Worm (Caenorhabditis elegans) whole organism, young adult: ENCODE data around the gene ZC373.2.

Experiments
- D2030.7 ChIP-seq: fragments of 200-800 bp; sonication (Bioruptor generic); IDR thresholded peaks from 2 replicates; pipeline ENCODE4 v1.3.6; 2022; ENCODE audit warnings: missing genetic modification reagents, missing genetic modification characterization, missing compliant biosample characterization
- F23B12.7 ChIP-seq: sonication (generic microtip); optimal IDR thresholded peaks from 2 replicates; lab custom pipeline; 2017; ENCODE audit warnings: missing genetic modification characterization, mild to moderate bottlenecking, missing compliant biosample characterization, antibody characterized with exemption, moderate library complexity; ENCODE audit not compliant: insufficient read depth
- F33H1.4 ChIP-seq: fragments of 200-800 bp; sonication (Bioruptor generic); IDR thresholded peaks from 2 replicates; pipeline ENCODE4 v1.3.6; 2022; ENCODE audit warnings: missing genetic modification reagents, missing genetic modification characterization, missing compliant biosample characterization
- F37B4.10 ChIP-seq: fragments of 200-800 bp; sonication (Bioruptor generic); IDR thresholded peaks from 2 replicates; pipeline ENCODE4 v1.3.6; 2022; ENCODE audit warnings: missing genetic modification characterization, missing compliant biosample characterization
- F49E8.2 ChIP-seq: sonication (generic microtip); optimal IDR thresholded peaks from 3 replicates; lab custom pipeline; 2017; ENCODE audit warnings: missing genetic modification characterization, mild to moderate bottlenecking, missing compliant biosample characterization, antibody characterized with exemption, moderate library complexity; ENCODE audit not compliant: insufficient read depth
- F52B5.7 ChIP-seq: sonication (generic microtip); optimal IDR thresholded peaks from 2 replicates; lab custom pipeline; 2016; ENCODE audit warnings: mild to moderate bottlenecking, missing genetic modification characterization, missing compliant biosample characterization
- K11D2.4 ChIP-seq: fragments of 200-800 bp; sonication (Bioruptor generic); IDR thresholded peaks from 2 replicates; pipeline ENCODE4 v1.3.6; 2022; ENCODE audit warnings: missing genetic modification reagents, missing genetic modification characterization, missing compliant biosample characterization
- K12H6.12 ChIP-seq: fragments of 200-800 bp; sonication (Bioruptor generic); optimal IDR thresholded peaks from 2 replicates; lab custom pipeline; 2018; ENCODE audit warnings: mild to moderate bottlenecking, missing genetic modification characterization, missing compliant biosample characterization
- T07F8.4 ChIP-seq: sonication (generic microtip); optimal IDR thresholded peaks from 2 replicates; lab custom pipeline; 2016; ENCODE audit warnings: mild to moderate bottlenecking, missing genetic modification characterization, moderate library complexity, missing compliant biosample characterization
- ZK185.1 ChIP-seq: sonication (generic microtip); optimal IDR thresholded peaks from 2 replicates; lab custom pipeline; 2016; ENCODE audit warnings: mild to moderate bottlenecking, missing genetic modification characterization, missing compliant biosample characterization; ENCODE audit not compliant: poor library complexity, severe bottlenecking
- athp-1 ChIP-seq: sonication (generic microtip); optimal IDR thresholded peaks from 2 replicates; lab custom pipeline; 2017; ENCODE audit warnings: mild to moderate bottlenecking, missing genetic modification characterization, missing compliant biosample characterization
- attf-6 ChIP-seq: fragments of 200-800 bp; sonication (Bioruptor generic); IDR thresholded peaks from 2 replicates; pipeline ENCODE4 v1.3.6; 2022; ENCODE audit warnings: missing genetic modification reagents, missing genetic modification characterization, missing compliant biosample characterization
- bed-2 ChIP-seq: fragments of 200-800 bp; sonication (Bioruptor generic); IDR thresholded peaks from 2 replicates; pipeline ENCODE4 v1.3.6; 2022; ENCODE audit warnings: missing genetic modification reagents, missing genetic modification characterization, missing compliant biosample characterization
- ceh-100 ChIP-seq: fragments of 200-800 bp; sonication (Bioruptor generic); IDR thresholded peaks from 2 replicates; pipeline ENCODE4 v1.3.6; 2022; ENCODE audit warnings: missing genetic modification reagents, missing genetic modification characterization, missing compliant biosample characterization
- ceh-27 ChIP-seq: fragments of 200-800 bp; sonication (Bioruptor generic); optimal IDR thresholded peaks from 2 replicates; lab custom pipeline; 2018; ENCODE audit warnings: mild to moderate bottlenecking, missing genetic modification characterization, moderate library complexity, missing compliant biosample characterization
- ceh-40 ChIP-seq: fragments of 200-800 bp; sonication (Bioruptor generic); IDR thresholded peaks from 2 replicates; pipeline ENCODE4 v1.3.6; 2022; ENCODE audit warnings: missing genetic modification characterization, missing compliant biosample characterization
- ceh-79 ChIP-seq: sonication (generic microtip); optimal IDR thresholded peaks from 2 replicates; lab custom pipeline; 2017; ENCODE audit warnings: mild to moderate bottlenecking, missing genetic modification characterization, missing compliant biosample characterization
- ceh-91 ChIP-seq: fragments of 200-800 bp; sonication (Bioruptor generic); IDR thresholded peaks from 2 replicates; pipeline ENCODE4 v1.3.6; 2022; ENCODE audit warnings: missing genetic modification reagents, missing genetic modification characterization, missing compliant biosample characterization
- chd-7 ChIP-seq: sonication (generic microtip); optimal IDR thresholded peaks from 2 replicates; lab custom pipeline; 2016; ENCODE audit warnings: mild to moderate bottlenecking, missing genetic modification characterization, moderate library complexity, missing compliant biosample characterization
- egl-18 ChIP-seq: fragments of 200-800 bp; sonication (Bioruptor generic); IDR thresholded peaks from 2 replicates; pipeline ENCODE4 v1.3.6; 2022; ENCODE audit warnings: missing genetic modification reagents, missing genetic modification characterization, missing compliant biosample characterization
- fkh-3 ChIP-seq: sonication (generic microtip); optimal IDR thresholded peaks from 2 replicates; lab custom pipeline; 2016; ENCODE audit warnings: mild to moderate bottlenecking, missing genetic modification characterization, missing compliant biosample characterization
- gei-17 ChIP-seq: fragments of 200-800 bp; sonication (Bioruptor generic); optimal IDR thresholded peaks from 2 replicates; lab custom pipeline; 2018; ENCODE audit warnings: mild to moderate bottlenecking, missing genetic modification characterization, missing compliant biosample characterization
- him-1 ChIP-seq: sonication (generic microtip); optimal IDR thresholded peaks from 2 replicates; lab custom pipeline; 2016; ENCODE audit warnings: missing genotype, missing genetic modification reagents, missing genetic modification characterization, missing compliant biosample characterization
- hlh-12 ChIP-seq: sonication (generic microtip); optimal IDR thresholded peaks from 2 replicates; lab custom pipeline; 2016; ENCODE audit warnings: missing genetic modification characterization, missing compliant biosample characterization
- hlh-26 ChIP-seq: fragments of 200-800 bp; sonication (Bioruptor generic); conservative IDR thresholded peaks from 2 replicates; pipeline ENCODE4 v1.3.6; 2022; ENCODE audit warnings: missing genetic modification reagents, missing genetic modification characterization, missing compliant biosample characterization
- hrde-1 ChIP-seq: sonication (generic microtip); optimal IDR thresholded peaks from 2 replicates; lab custom pipeline; 2016; ENCODE audit warnings: missing genetic modification characterization, mild to moderate bottlenecking, missing compliant biosample characterization, moderate library complexity, missing genotype, missing genetic modification reagents, borderline replicate concordance
- lag-1 ChIP-seq: fragments of 200-800 bp; sonication (Bioruptor generic); IDR thresholded peaks from 2 replicates; pipeline ENCODE4 v1.3.6; 2022; ENCODE audit warnings: missing genetic modification reagents, missing genetic modification characterization, missing compliant biosample characterization
- lin-26 ChIP-seq: fragments of 200-800 bp; sonication (Bioruptor generic); IDR thresholded peaks from 2 replicates; pipeline ENCODE4 v1.3.6; 2022; ENCODE audit warnings: missing genetic modification reagents, missing genetic modification characterization, missing compliant biosample characterization
- lin-40 ChIP-seq: sonication (generic microtip); optimal IDR thresholded peaks from 2 replicates; lab custom pipeline; 2016; ENCODE audit warnings: missing genetic modification characterization, mild to moderate bottlenecking, missing compliant biosample characterization, missing genotype, missing genetic modification reagents
- lin-54 ChIP-seq: fragments of 200-800 bp; sonication (Bioruptor generic); optimal IDR thresholded peaks from 2 replicates; lab custom pipeline; 2018; ENCODE audit warnings: mild to moderate bottlenecking, missing genetic modification characterization, missing compliant biosample characterization
- lir-1 ChIP-seq: fragments of 200-800 bp; sonication (Bioruptor generic); conservative IDR thresholded peaks from 2 replicates; pipeline ENCODE4 v1.3.6; 2022; ENCODE audit warnings: missing genetic modification reagents, missing genetic modification characterization, missing compliant biosample characterization
- madf-10 ChIP-seq: sonication (generic microtip); optimal IDR thresholded peaks from 2 replicates; lab custom pipeline; 2016; ENCODE audit warnings: mild to moderate bottlenecking, missing genetic modification characterization, missing compliant biosample characterization
- madf-8 ChIP-seq: fragments of 200-800 bp; sonication (Bioruptor generic); conservative IDR thresholded peaks from 2 replicates; pipeline ENCODE4 v1.3.6; 2022; ENCODE audit warnings: missing genetic modification reagents, missing genetic modification characterization, missing compliant biosample characterization
- mel-28 ChIP-seq: sonication (generic microtip); optimal IDR thresholded peaks from 2 replicates; lab custom pipeline; 2016; ENCODE audit warnings: borderline replicate concordance, mild to moderate bottlenecking, missing genetic modification characterization, missing compliant biosample characterization
- nhr-80 ChIP-seq: sonication (generic microtip); optimal IDR thresholded peaks from 2 replicates; lab custom pipeline; 2016; ENCODE audit warnings: missing genetic modification characterization, missing compliant biosample characterization
- nhr-90 ChIP-seq: sonication (generic microtip); optimal IDR thresholded peaks from 2 replicates; lab custom pipeline; 2016; ENCODE audit warnings: missing genotype, mild to moderate bottlenecking, missing genetic modification characterization, missing compliant biosample characterization
- repo-1 ChIP-seq: sonication (generic microtip); optimal IDR thresholded peaks from 2 replicates; lab custom pipeline; 2017; ENCODE audit warnings: mild to moderate bottlenecking, missing genetic modification characterization, missing compliant biosample characterization
- sdz-38 ChIP-seq: sonication (generic microtip); optimal IDR thresholded peaks from 2 replicates; lab custom pipeline; 2016; ENCODE audit warnings: missing genotype, missing genetic modification characterization, missing compliant biosample characterization
- tbp1 ChIP-seq: fragments of 200-800 bp; sonication (Bioruptor generic); optimal IDR thresholded peaks from 2 replicates; lab custom pipeline; 2018; ENCODE audit warnings: mild to moderate bottlenecking, missing genetic modification characterization, missing compliant biosample characterization
- tbx-9 ChIP-seq: sonication (generic microtip); optimal IDR thresholded peaks from 2 replicates; lab custom pipeline; 2016; ENCODE audit warnings: borderline replicate concordance, missing genetic modification characterization, inconsistent platforms, missing compliant biosample characterization
- tlf-1 ChIP-seq: fragments of 200-800 bp; sonication (Bioruptor generic); optimal IDR thresholded peaks from 2 replicates; lab custom pipeline; 2018; ENCODE audit warnings: mild to moderate bottlenecking, missing genetic modification characterization, missing compliant biosample characterization
- xnd-1 ChIP-seq: sonication (generic microtip); optimal IDR thresholded peaks from 2 replicates; lab custom pipeline; 2016; ENCODE audit warnings: missing genotype, missing genetic modification reagents, missing genetic modification characterization, missing compliant biosample characterization
- ztf-26 ChIP-seq: sonication (generic microtip); optimal IDR thresholded peaks from 2 replicates; lab custom pipeline; 2017; ENCODE audit warnings: missing genetic modification characterization, missing compliant biosample characterization
- ztf-3 ChIP-seq: fragments of 200-800 bp; sonication (Bioruptor generic); optimal IDR thresholded peaks from 2 replicates; lab custom pipeline; 2018; ENCODE audit warnings: mild to moderate bottlenecking, missing genetic modification characterization, missing compliant biosample characterization
- ztf-6 ChIP-seq: fragments of 200-800 bp; sonication (Bioruptor generic); IDR thresholded peaks from 2 replicates; pipeline ENCODE4 v1.3.6; 2022; ENCODE audit warnings: missing genetic modification reagents, missing genetic modification characterization, missing compliant biosample characterization

Gene ZC373.2

ce11 chrX:10026347-10026746 is 31.9 kb downstream of the ZC373.2 start:
- TF ChIP-seq ceh-27 (no peak), attf-6 (no peak), ztf-6 (GFP tag; lab: Robert Waterston, UW) (no peak), lir-1 (no peak), K12H6.12 (peak; percentile 37), nhr-80 (tag; lab: Kevin White, UChicago) (peak; percentile 25), fkh-3 (tag; lab: Kevin White, UChicago) (no peak), F37B4.10 (GFP tag; lab: Robert Waterston, UW) (no peak), lin-40 (tag; lab: Kevin White, UChicago) (peak; percentile 35), T07F8.4 (tag; lab: Kevin White, UChicago) (no peak), ceh-100 (no peak), bed-2 (no peak)

ce11 chrX:10022016-10022415 is 36.2 kb downstream of the ZC373.2 start, which contains the start of gene F42G10.1:
Gene F42G10.1, minus strand, starts transcription at chrX:10022166.
- TF ChIP-seq tbp1 (GFP tag; lab: Kevin White, UChicago) = no peak
- no peak for TF ChIP-seq chd-7
- no peak for TF ChIP-seq ZK185.1 (tag; lab: Kevin White, UChicago)
- TF ChIP-seq madf-10 (tag; lab: Kevin White, UChicago) = no peak
- no peak for TF ChIP-seq ztf-3 (GFP tag; lab: Kevin White, UChicago)
- TF ChIP-seq ceh-91 (GFP tag; lab: Robert Waterston, UW) = no peak
- TF ChIP-seq ceh-40 (GFP tag; lab: Robert Waterston, UW) = no peak
- TF ChIP-seq hlh-26 (GFP tag; lab: Robert Waterston, UW) = no peak
- no peak for TF ChIP-seq F33H1.4 (GFP tag; lab: Robert Waterston, UW)
- no peak for TF ChIP-seq lin-54 (GFP tag; lab: Kevin White, UChicago)
- no peak for TF ChIP-seq repo-1 (tag; lab: Kevin White, UChicago)
- no peak for TF ChIP-seq lin-26 (GFP tag; lab: Robert Waterston, UW)
- no peak for TF ChIP-seq athp-1 (tag; lab: Kevin White, UChicago)
- TF ChIP-seq nhr-90 = no peak
- no peak for TF ChIP-seq hrde-1 (tag; lab: Kevin White, UChicago)
- TF ChIP-seq, all 124 proteins: peak for 0

ce11 chrX:10017975-10018654 is 40.1 kb downstream of the ZC373.2 start, which contains the start of gene F19C6.4:
Gene F19C6.4, minus strand, starts transcription at chrX:10018025.
- no peak for TF ChIP-seq ceh-79 (tag; lab: Kevin White, UChicago)
- peak; percentile 91 for TF ChIP-seq him-1 (tag; lab: Kevin White, UChicago)
- TF ChIP-seq D2030.7 (GFP tag; lab: Robert Waterston, UW) = peak; percentile 76
- peak; percentile 10 for TF ChIP-seq hlh-12 (tag; lab: Kevin White, UChicago)
- TF ChIP-seq sdz-38 (tag; lab: Kevin White, UChicago) = no peak
- TF ChIP-seq ztf-26 (tag; lab: Kevin White, UChicago) = no peak
- no peak for TF ChIP-seq gei-17 (GFP tag; lab: Kevin White, UChicago)
- TF ChIP-seq T07F8.4 (tag; lab: Kevin White, UChicago) = no peak
- TF ChIP-seq tbx-9 (tag; lab: Kevin White, UChicago) = no peak
- no peak for TF ChIP-seq F49E8.2 (tag; lab: Kevin White, UChicago)
- no peak for TF ChIP-seq lin-54 (GFP tag; lab: Kevin White, UChicago)
- TF ChIP-seq tlf-1 (GFP tag; lab: Kevin White, UChicago) = no peak
- no peak for TF ChIP-seq bed-2
- TF ChIP-seq F52B5.7 (tag; lab: Kevin White, UChicago) = no peak
- no peak for TF ChIP-seq xnd-1 (tag; lab: Kevin White, UChicago)
- no peak for TF ChIP-seq egl-18 (GFP tag; lab: Robert Waterston, UW)
- TF ChIP-seq madf-8 (GFP tag; lab: Robert Waterston, UW) = no peak
- no peak for TF ChIP-seq K11D2.4
- TF ChIP-seq lag-1 = no peak
- TF ChIP-seq mel-28 (tag; lab: Kevin White, UChicago) = no peak
- TF ChIP-seq F23B12.7 (tag; lab: Kevin White, UChicago) = no peak
- TF ChIP-seq ztf-6 (GFP tag; lab: Robert Waterston, UW) = no peak
- peak; percentile 45 for TF ChIP-seq ZK185.1 (tag; lab: Kevin White, UChicago)
- TF ChIP-seq hlh-26 (GFP tag; lab: Robert Waterston, UW) = no peak
